Worm (Caenorhabditis elegans) whole organism, early embryonic: ENCODE data around the gene Y105C5B.1418.

Experiments
- B0310.2 ChIP-seq: sonication (generic microtip); optimal IDR thresholded peaks from 2 replicates; lab custom pipeline; 2016; ENCODE audit warnings: mild to moderate bottlenecking, missing genetic modification characterization, missing compliant biosample characterization
- F13C5.2 ChIP-seq: sonication (generic microtip); optimal IDR thresholded peaks from 2 replicates; lab custom pipeline; 2017; ENCODE audit warnings: mild to moderate bottlenecking, missing genetic modification characterization, inconsistent platforms, missing compliant biosample characterization
- aly-1 ChIP-seq: sonication (generic microtip); optimal IDR thresholded peaks from 2 replicates; lab custom pipeline; 2016; ENCODE audit warnings: missing genetic modification characterization, missing compliant biosample characterization
- ama-1 ChIP-seq: fragments of 150-350 bp; optimal IDR thresholded peaks from 2 replicates; lab custom pipeline; 2014
- ets-7 ChIP-seq: sonication (generic microtip); optimal IDR thresholded peaks from 2 replicates; lab custom pipeline; 2016; ENCODE audit warnings: missing genotype, missing genetic modification characterization, missing compliant biosample characterization
- hmbx-1 ChIP-seq: sonication (generic microtip); optimal IDR thresholded peaks from 2 replicates; lab custom pipeline; 2016; ENCODE audit warnings: mild to moderate bottlenecking, missing genetic modification characterization, missing compliant biosample characterization
- hmg-4 ChIP-seq: fragments of 200-800 bp; sonication (Bioruptor generic); optimal IDR thresholded peaks from 2 replicates; lab custom pipeline; 2018; ENCODE audit warnings: mild to moderate bottlenecking, missing genetic modification characterization, missing compliant biosample characterization
- hnd-1 ChIP-seq: sonication (generic microtip); optimal IDR thresholded peaks from 2 replicates; lab custom pipeline; 2016; ENCODE audit warnings: missing genetic modification characterization, missing compliant biosample characterization
- sea-1 ChIP-seq: fragments of 200-800 bp; sonication (Bioruptor generic); conservative IDR thresholded peaks from 2 replicates; pipeline ENCODE4 v1.3.6; 2022; ENCODE audit warnings: missing genetic modification characterization, missing compliant biosample characterization
- tbx-11 ChIP-seq: fragments of 200-800 bp; sonication (Bioruptor generic); IDR thresholded peaks from 2 replicates; pipeline ENCODE4 v1.3.6; 2022; ENCODE audit warnings: missing genetic modification characterization, missing compliant biosample characterization
- tbx-37 ChIP-seq: fragments of 200-800 bp; sonication (Bioruptor generic); conservative IDR thresholded peaks from 2 replicates; pipeline ENCODE4 v1.3.6; 2022; ENCODE audit warnings: missing genetic modification reagents, missing genetic modification characterization, missing compliant biosample characterization

Y105C5B.1418 gene

ce11 chrIV:16022438-16022837, 44.8 kb downstream of the Y105C5B.1418 start:
- no peak for TF ChIP-seq ets-7 (tag; lab: Kevin White, UChicago)
- no peak for TF ChIP-seq hnd-1 (tag; lab: Kevin White, UChicago)
- no peak for TF ChIP-seq hmbx-1 (tag; lab: Kevin White, UChicago)
- TF ChIP-seq F13C5.2 (tag; lab: Kevin White, UChicago), result no peak
- no peak for TF ChIP-seq tbx-11 (GFP tag; lab: Robert Waterston, UW)
- TF ChIP-seq sea-1, result no peak
- TF ChIP-seq hmg-4 (GFP tag; lab: Kevin White, UChicago), result no peak
- no peak for TF ChIP-seq aly-1 (tag; lab: Kevin White, UChicago)
- no peak for TF ChIP-seq tbx-37 (GFP tag; lab: Robert Waterston, UW)
- TF ChIP-seq ama-1 (lab: Kevin White, UChicago), result no peak
- no peak for TF ChIP-seq B0310.2 (tag; lab: Kevin White, UChicago)
